Worm (Caenorhabditis elegans): ENCODE results near the gene C54F6.5.

DNA sequence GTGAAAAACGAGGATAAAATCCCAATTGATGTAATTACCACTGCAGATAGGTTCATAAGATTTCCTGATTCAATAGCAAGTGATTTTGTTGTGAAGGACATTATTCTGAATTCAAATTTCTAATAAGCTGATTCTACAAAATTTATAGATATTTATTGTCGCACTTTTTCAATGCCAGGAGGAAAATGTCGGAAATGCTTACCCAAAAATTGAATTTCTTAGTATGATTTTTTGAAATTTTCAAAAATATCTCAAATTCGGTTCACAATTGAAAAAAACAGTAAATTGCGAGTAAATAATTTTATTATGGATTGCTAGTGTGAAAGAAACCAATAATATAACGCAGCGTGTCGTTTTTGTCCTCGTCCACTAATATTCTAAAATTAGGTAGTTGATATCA lies 36.0 kb upstream of the C54F6.5 start, which contains the start of gene srbc-10:
- no peak for TF ChIP-seq cebp-1 (GFP tag; IDR thresholded peaks at IDR 0.05)
- no peak for TF ChIP-seq cebp-1 (tag; optimal IDR thresholded peaks at IDR 0.05)
- TF ChIP-seq nhr-27 (tag; optimal IDR thresholded peaks at IDR 0.05): no peak
- TF ChIP-seq ztf-3 (GFP tag; optimal IDR thresholded peaks at IDR 0.05): no peak
- no peak for TF ChIP-seq pbrm-1 (GFP tag; IDR thresholded peaks at IDR 0.05)
- TF ChIP-seq aptf-2 (GFP tag; conservative IDR thresholded peaks at IDR 0.05): no peak
- no peak for TF ChIP-seq repo-1 (tag; optimal IDR thresholded peaks at IDR 0.05)
- no peak for TF ChIP-seq nhr-90 (tag; optimal IDR thresholded peaks at IDR 0.05)
- no peak for TF ChIP-seq K12H6.12 (tag; optimal IDR thresholded peaks at IDR 0.05)
- no peak for TF ChIP-seq dpff-1 (tag; optimal IDR thresholded peaks at IDR 0.05)
- no peak for TF ChIP-seq let-526 (GFP tag; IDR thresholded peaks at IDR 0.05)
- TF ChIP-seq B0336.3 (GFP tag; IDR thresholded peaks at IDR 0.05): no peak
- TF ChIP-seq F37B4.10 (GFP tag; IDR thresholded peaks at IDR 0.05): no peak
- TF ChIP-seq F22D6.2 (tag; optimal IDR thresholded peaks at IDR 0.05): no peak

Data from whole organism, young adult.